Worm (Caenorhabditis elegans): ENCODE measurements around the gene tkr-2.

tkr-2 gene

DNA sequence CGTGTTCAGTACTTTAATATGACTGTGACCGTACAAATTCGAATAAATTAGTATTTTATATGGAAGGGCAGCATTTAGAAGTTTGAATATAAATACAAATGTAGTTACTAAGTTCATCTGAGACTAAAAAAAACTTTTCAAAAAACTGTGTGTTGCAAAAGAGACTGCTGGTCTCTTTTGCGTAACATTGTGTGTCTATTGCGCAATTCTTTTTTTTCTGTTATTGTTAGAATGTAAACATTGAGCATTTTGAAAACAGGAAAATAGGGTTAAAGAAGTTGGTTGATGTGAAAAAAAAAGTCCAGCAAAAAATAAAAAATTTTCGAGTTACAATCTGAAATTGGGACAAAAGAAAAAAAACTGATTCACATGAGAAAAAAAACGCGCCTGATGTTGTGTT, 7.5 kb downstream of the tkr-2 start:
- TF ChIP-seq pha-4 (tag; optimal IDR thresholded peaks at IDR 0.05) (peak; percentile 63), fkh-2 (tag; optimal IDR thresholded peaks at IDR 0.05) (no peak)

DNA sequence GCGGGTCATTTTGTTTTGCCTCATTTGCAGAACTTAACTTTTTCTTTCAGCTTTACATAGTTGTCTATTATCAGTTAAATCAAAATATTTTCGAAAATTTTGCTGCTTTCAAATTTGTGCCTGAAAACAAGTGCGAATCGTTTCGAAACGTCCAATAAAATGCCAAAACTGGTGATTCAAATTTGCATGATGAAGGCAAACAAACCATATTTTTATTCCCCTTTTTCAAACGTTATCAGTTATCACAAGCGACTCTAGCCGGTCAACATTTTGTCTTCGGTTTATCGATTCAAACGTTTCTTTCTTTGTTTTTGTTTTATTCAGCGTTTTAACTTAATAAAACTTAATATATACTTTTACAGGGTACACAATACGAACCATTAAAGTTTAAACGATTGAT, 8.7 kb downstream of the tkr-2 start, which contains the start of the genes ugt-24 and C49A9.6:
Gene ugt-24, minus strand, starts transcription at position 147 of the 400 bp plus-strand sequence.
Gene C49A9.6, plus strand, starts transcription at position 363 of the 400 bp plus-strand sequence.
- TF ChIP-seq nhr-23 (tag; optimal IDR thresholded peaks at IDR 0.05) (no peak), ceh-16 (tag; optimal IDR thresholded peaks at IDR 0.05) (no peak), unc-39 (tag; optimal IDR thresholded peaks at IDR 0.05) (no peak), nhr-67 (tag; optimal IDR thresholded peaks at IDR 0.05) (no peak), pha-4 (tag; optimal IDR thresholded peaks at IDR 0.05) (peak; percentile 66), pqm-1 (tag; optimal IDR thresholded peaks at IDR 0.05) (peak; percentile 59), elt-2 (tag; optimal IDR thresholded peaks at IDR 0.05) (peak; percentile 71), nfya-1 (tag; optimal IDR thresholded peaks at IDR 0.05; ENCODE audit: insufficient read depth) (no peak)

DNA sequence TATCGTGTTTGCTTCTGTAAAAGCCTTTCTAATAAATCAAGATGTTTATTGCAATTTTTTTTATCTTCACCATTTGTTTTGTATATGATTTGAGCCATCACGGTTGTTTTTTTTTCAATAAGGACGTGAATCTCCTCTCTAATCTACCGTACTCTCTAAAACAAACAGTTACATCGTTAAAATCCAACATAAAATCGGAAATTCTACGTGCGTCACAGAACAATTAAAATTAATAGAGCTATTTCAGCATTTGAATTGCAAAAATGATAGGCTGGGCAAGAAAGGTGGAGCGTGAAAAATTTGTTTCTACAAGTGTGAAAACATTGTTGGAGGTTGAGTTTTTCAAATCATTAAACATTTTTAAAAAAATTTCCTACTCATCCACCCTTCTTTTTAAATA, 11.5 kb downstream of the tkr-2 start, which contains the start of gene C49A9.5:
Gene C49A9.5, plus strand, starts transcription at position 271 of the 400 bp plus-strand sequence.
- TF ChIP-seq elt-2 (tag; optimal IDR thresholded peaks at IDR 0.05) (peak; percentile 37), ceh-16 (tag; optimal IDR thresholded peaks at IDR 0.05) (no peak)

DNA sequence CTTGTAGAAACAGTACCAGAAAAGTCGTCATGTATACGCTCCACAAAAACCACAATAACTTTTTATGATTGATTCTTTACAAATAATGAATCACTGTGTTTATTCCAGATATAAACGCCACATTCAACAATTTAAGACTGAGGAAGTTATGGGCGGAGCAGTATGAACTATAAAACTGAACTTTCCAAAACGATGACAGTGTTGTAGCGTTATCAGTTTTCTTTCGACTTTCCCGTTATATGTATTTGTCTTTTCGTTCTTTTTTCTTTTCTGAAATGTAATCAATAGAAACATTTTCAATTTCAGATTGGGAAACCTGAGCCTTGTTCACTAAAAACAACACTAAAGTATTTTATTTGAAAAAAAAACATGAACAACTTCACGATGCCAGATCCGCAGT, 15.2 kb downstream of the tkr-2 start, which contains the start of gene C49A9.9:
Gene C49A9.9, plus strand, starts transcription at position 307 of the 400 bp plus-strand sequence.
- TF ChIP-seq nhr-77 (tag; optimal IDR thresholded peaks at IDR 0.05) (no peak), pqm-1 (tag; optimal IDR thresholded peaks at IDR 0.05) (peak; percentile 58), pha-4 (tag; optimal IDR thresholded peaks at IDR 0.05) (peak; percentile 45), elt-2 (tag; optimal IDR thresholded peaks at IDR 0.05) (peak; percentile 56)

DNA sequence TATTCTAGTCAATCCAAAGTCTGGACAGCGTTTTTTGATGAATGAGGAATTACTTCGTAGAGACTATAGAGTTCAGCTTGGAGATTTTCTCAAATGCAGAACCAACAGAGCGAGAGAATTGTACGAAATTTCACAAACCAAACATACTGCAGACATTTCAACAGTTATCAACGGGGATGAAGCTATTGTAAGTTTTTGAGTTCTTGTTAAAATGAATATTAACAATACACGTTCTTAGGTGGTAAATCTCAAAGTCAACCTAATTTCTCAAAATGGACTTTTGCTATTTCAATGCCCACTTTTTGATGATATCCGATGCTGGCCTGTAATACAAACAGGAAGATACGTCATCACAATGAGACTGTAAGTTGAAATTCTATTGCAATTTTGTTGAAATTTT, 15.6 kb downstream of the tkr-2 start:
- TF ChIP-seq nhr-23 (tag; optimal IDR thresholded peaks at IDR 0.05) (no peak), aly-2 (tag; optimal IDR thresholded peaks at IDR 0.05) (no peak), ztf-4 (tag; optimal IDR thresholded peaks at IDR 0.05) (no peak), mdl-1 (tag; optimal IDR thresholded peaks at IDR 0.05) (no peak), nhr-237 (tag; optimal IDR thresholded peaks at IDR 0.05) (no peak), mml-1 (tag; optimal IDR thresholded peaks at IDR 0.05) (no peak), R02D3.7 (tag; optimal IDR thresholded peaks at IDR 0.05) (no peak), nhr-43 (tag; optimal IDR thresholded peaks at IDR 0.05; ENCODE audit: poor library complexity, severe bottlenecking) (no peak), nhr-12 (tag; optimal IDR thresholded peaks at IDR 0.05) (no peak), egl-5 (tag; optimal IDR thresholded peaks at IDR 0.05) (no peak), fos-1 (tag; optimal IDR thresholded peaks at IDR 0.05) (no peak), tbx-2 (tag; optimal IDR thresholded peaks at IDR 0.05) (no peak), skn-1 (tag; optimal IDR thresholded peaks at IDR 0.05) (no peak)

DNA sequence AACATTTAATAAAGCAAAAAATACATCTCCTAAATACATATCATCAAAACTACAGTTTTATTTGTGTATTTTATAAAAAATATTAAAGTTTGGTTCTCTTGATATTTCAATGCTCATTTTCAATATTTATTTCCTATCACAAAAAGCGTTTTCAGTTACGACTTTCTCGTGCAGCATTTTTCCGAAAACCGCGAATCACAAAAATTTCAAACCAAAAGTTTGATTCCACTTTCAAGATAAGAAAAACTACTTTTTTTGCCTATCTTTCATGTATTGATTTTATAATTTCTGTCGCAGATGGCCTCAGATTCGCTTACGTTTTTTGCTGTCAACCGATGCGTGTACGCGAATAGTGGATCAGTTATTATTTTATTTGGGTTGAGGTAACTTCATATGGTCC, 17.6 kb downstream of the tkr-2 start, which contains the start of gene C49A9.4:
Gene C49A9.4, plus strand, starts transcription at position 265 of the 400 bp plus-strand sequence.
- TF ChIP-seq elt-2 (tag; optimal IDR thresholded peaks at IDR 0.05) (peak; percentile 73), mdl-1 (tag; optimal IDR thresholded peaks at IDR 0.05) (no peak), pqm-1 (tag; optimal IDR thresholded peaks at IDR 0.05) (peak; percentile 39), jun-1 (tag; optimal IDR thresholded peaks at IDR 0.05) (no peak), sea-2 (GFP tag; optimal IDR thresholded peaks at IDR 0.05) (no peak), skn-1 (tag; optimal IDR thresholded peaks at IDR 0.05) (no peak), R02D3.7 (tag; optimal IDR thresholded peaks at IDR 0.05) (no peak), nhr-23 (tag; optimal IDR thresholded peaks at IDR 0.05) (no peak)

DNA sequence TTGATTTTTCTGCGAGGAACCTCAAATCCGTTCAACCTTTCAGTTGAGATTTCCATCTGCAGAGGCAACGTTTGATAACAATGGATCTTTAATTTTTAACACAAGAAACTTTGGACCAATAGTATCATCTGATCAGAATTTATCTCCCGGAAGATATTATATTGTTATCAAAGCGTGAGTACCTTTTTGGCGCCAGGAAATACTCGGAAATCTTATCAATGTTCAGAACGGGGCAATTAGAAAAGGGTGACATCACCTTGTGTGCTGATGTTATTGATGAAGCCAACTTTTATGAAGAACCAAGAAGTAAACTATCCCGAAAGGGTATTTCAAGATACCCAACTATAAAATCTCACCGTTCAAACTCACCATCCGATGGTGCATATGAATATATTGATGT, 18.3 kb downstream of the tkr-2 start:
- peak; percentile 29 for TF ChIP-seq elt-2 (tag; optimal IDR thresholded peaks at IDR 0.05)

DNA sequence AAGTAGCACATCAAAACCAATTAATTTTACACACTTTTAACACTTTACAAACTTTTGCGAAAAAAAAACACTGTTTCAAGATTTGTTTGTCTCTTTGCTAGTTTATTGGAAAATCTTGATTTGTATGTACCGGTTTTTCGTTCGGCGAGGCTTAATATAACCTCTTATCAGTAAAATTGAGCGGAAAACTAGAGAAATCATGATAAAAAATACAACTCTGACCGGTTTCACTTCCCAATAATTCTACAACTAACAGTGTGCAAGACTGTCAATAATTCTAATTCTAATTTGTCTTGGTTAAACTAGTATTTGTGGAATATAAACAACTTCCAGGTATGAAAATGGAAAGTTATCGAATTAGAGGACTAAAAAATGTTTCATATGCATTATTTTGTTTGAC, 20.0 kb downstream of the tkr-2 start, which contains the start of gene C49A9.3:
Gene C49A9.3, plus strand, starts transcription at position 212 of the 400 bp plus-strand sequence.
- no peak for TF ChIP-seq nhr-76 (tag; optimal IDR thresholded peaks at IDR 0.05)
- peak; percentile 44 for TF ChIP-seq pqm-1 (tag; optimal IDR thresholded peaks at IDR 0.05)
- no peak for TF ChIP-seq nfya-1 (tag; optimal IDR thresholded peaks at IDR 0.05; ENCODE audit: insufficient read depth)
- no peak for TF ChIP-seq nhr-28 (tag; optimal IDR thresholded peaks at IDR 0.05)
- TF ChIP-seq pha-4 (tag; optimal IDR thresholded peaks at IDR 0.05) = peak; percentile 6
- peak; percentile 75 for TF ChIP-seq elt-2 (tag; optimal IDR thresholded peaks at IDR 0.05)
- no peak for TF ChIP-seq tbx-2 (tag; optimal IDR thresholded peaks at IDR 0.05)
- TF ChIP-seq eor-1 (tag; optimal IDR thresholded peaks at IDR 0.05) = no peak
- TF ChIP-seq egl-27 (tag; optimal IDR thresholded peaks at IDR 0.05) = no peak
